Worm (Caenorhabditis elegans) whole organism, L2 larva: Measurements from ENCODE around the gene tag-51.

Experiments
- C34F6.9 ChIP-seq: fragments of 150-350 bp; optimal IDR thresholded peaks from 2 replicates; lab custom pipeline; 2014; ENCODE audit warnings: missing biosample characterization, missing genetic modification characterization
- F13H6.1 ChIP-seq: sonication (generic microtip); optimal IDR thresholded peaks from 2 replicates; lab custom pipeline; 2016; ENCODE audit warnings: missing genetic modification characterization, missing compliant biosample characterization
- R02D3.7 ChIP-seq: fragments of 150-350 bp; optimal IDR thresholded peaks from 2 replicates; lab custom pipeline; 2014; ENCODE audit warnings: missing biosample characterization, missing genetic modification characterization
- Y55F3AM.14 ChIP-seq: fragments of 200-800 bp; sonication (Bioruptor generic); optimal IDR thresholded peaks from 2 replicates; lab custom pipeline; 2018; ENCODE audit warnings: mild to moderate bottlenecking, missing genetic modification characterization, missing compliant biosample characterization
- ZK546.5 ChIP-seq: sonication (generic microtip); optimal IDR thresholded peaks from 2 replicates; lab custom pipeline; 2017; ENCODE audit warnings: missing biosample characterization, missing genetic modification characterization
- alr-1 ChIP-seq: fragments of 150-350 bp; optimal IDR thresholded peaks from 2 replicates; lab custom pipeline; 2014; ENCODE audit warnings: missing biosample characterization, missing genetic modification characterization
- aly-2 ChIP-seq: fragments of 150-350 bp; optimal IDR thresholded peaks from 2 replicates; lab custom pipeline; 2014; ENCODE audit warnings: missing biosample characterization, missing genetic modification characterization
- ama-1 ChIP-seq: fragments of 150-350 bp; optimal IDR thresholded peaks from 2 replicates; lab custom pipeline; 2018; ENCODE audit warnings: inconsistent platforms
- blmp-1 ChIP-seq: sonication (generic microtip); optimal IDR thresholded peaks from 2 replicates; lab custom pipeline; 2017; ENCODE audit warnings: missing genetic modification characterization, mild to moderate bottlenecking, missing compliant biosample characterization, antibody characterized with exemption, moderate library complexity; ENCODE audit not compliant: insufficient read depth
- crh-2 ChIP-seq: sonication (generic microtip); optimal IDR thresholded peaks from 2 replicates; lab custom pipeline; 2017; ENCODE audit warnings: missing biosample characterization, missing genetic modification characterization
- dmd-4 ChIP-seq: sonication (generic microtip); optimal IDR thresholded peaks from 2 replicates; lab custom pipeline; 2017; ENCODE audit warnings: missing biosample characterization, missing genetic modification characterization
- elt-1 ChIP-seq: fragments of 150-350 bp; optimal IDR thresholded peaks from 2 replicates; lab custom pipeline; 2014; ENCODE audit warnings: missing biosample characterization, missing genetic modification characterization
- fos-1 ChIP-seq: fragments of 150-350 bp; optimal IDR thresholded peaks from 2 replicates; lab custom pipeline; 2014; ENCODE audit warnings: missing biosample characterization, missing genetic modification characterization
- gmeb-1 ChIP-seq: fragments of 150-350 bp; optimal IDR thresholded peaks from 2 replicates; lab custom pipeline; 2014; ENCODE audit warnings: missing biosample characterization, missing genetic modification characterization
- lin-11 ChIP-seq: fragments of 150-350 bp; sonication (generic microtip); optimal IDR thresholded peaks from 2 replicates; lab custom pipeline; 2014; ENCODE audit warnings: missing biosample characterization, missing genetic modification characterization, inconsistent platforms, mixed read lengths
- lin-13 ChIP-seq: fragments of 150-350 bp; optimal IDR thresholded peaks from 2 replicates; lab custom pipeline; 2014; ENCODE audit warnings: missing biosample characterization, missing genetic modification reagents, missing genetic modification characterization
- lin-39 ChIP-seq: fragments of 150-350 bp; optimal IDR thresholded peaks from 2 replicates; lab custom pipeline; 2014; ENCODE audit warnings: missing biosample characterization, missing genetic modification reagents, missing genetic modification characterization
- lsy-2 ChIP-seq, 2 experiments: fragments of 150-350 bp in 1 of 2; sonication (generic microtip) in 1 of 2; optimal IDR thresholded peaks; 2 replicates each; lab custom pipeline; 2014 to 2017; ENCODE audit warnings: missing biosample characterization in 2 of 2, missing genetic modification characterization in 2 of 2
- mbf-1 ChIP-seq: sonication (generic microtip); optimal IDR thresholded peaks from 2 replicates; lab custom pipeline; 2017; ENCODE audit warnings: missing biosample characterization, missing genetic modification characterization
- mdl-1 ChIP-seq, 2 experiments: fragments of 150-350 bp in 1 of 2; sonication (generic microtip) in 1 of 2; optimal IDR thresholded peaks; 2 replicates each; lab custom pipeline; 2017; ENCODE audit warnings: missing biosample characterization in 2 of 2, missing genetic modification characterization in 2 of 2
- nhr-11 ChIP-seq: fragments of 150-350 bp; optimal IDR thresholded peaks from 2 replicates; lab custom pipeline; 2014; ENCODE audit warnings: missing biosample characterization, missing genetic modification characterization
- nhr-129 ChIP-seq: fragments of 150-350 bp; optimal IDR thresholded peaks from 2 replicates; lab custom pipeline; 2014; ENCODE audit warnings: missing biosample characterization, missing genetic modification characterization
- nhr-21 ChIP-seq: fragments of 150-350 bp; optimal IDR thresholded peaks from 2 replicates; lab custom pipeline; 2014; ENCODE audit warnings: missing biosample characterization, missing genetic modification characterization
- nhr-23 ChIP-seq: fragments of 150-350 bp; optimal IDR thresholded peaks from 2 replicates; lab custom pipeline; 2014; ENCODE audit warnings: missing biosample characterization, missing genetic modification reagents, missing genetic modification characterization
- nhr-237 ChIP-seq: fragments of 150-350 bp; optimal IDR thresholded peaks from 2 replicates; lab custom pipeline; 2014; ENCODE audit warnings: missing biosample characterization, missing genetic modification characterization
- nhr-25 ChIP-seq: fragments of 150-350 bp; sonication (generic microtip); optimal IDR thresholded peaks from 3 replicates; lab custom pipeline; 2014; ENCODE audit warnings: missing biosample characterization, missing genetic modification characterization
- nhr-6 ChIP-seq: fragments of 150-350 bp; optimal IDR thresholded peaks from 2 replicates; lab custom pipeline; 2014; ENCODE audit warnings: missing biosample characterization, missing genetic modification characterization
- peb-1 ChIP-seq: fragments of 150-350 bp; optimal IDR thresholded peaks from 2 replicates; lab custom pipeline; 2014; ENCODE audit warnings: missing biosample characterization, missing genetic modification characterization
- skn-1 ChIP-seq: sonication (generic microtip); optimal IDR thresholded peaks from 2 replicates; lab custom pipeline; 2017; ENCODE audit warnings: missing biosample characterization, missing genetic modification characterization
- sma-3 ChIP-seq: sonication (generic microtip); optimal IDR thresholded peaks from 2 replicates; lab custom pipeline; 2016; ENCODE audit warnings: missing genetic modification reagents, missing genetic modification characterization, missing compliant biosample characterization
- sma-9 ChIP-seq, 2 experiments: fragments of 150-350 bp in 1 of 2; sonication (generic microtip) in 1 of 2; optimal IDR thresholded peaks; 2 replicates each; lab custom pipeline; 2014 to 2016; ENCODE audit warnings: missing genetic modification characterization in 2 of 2, mild to moderate bottlenecking in 1 of 2, missing biosample characterization in 1 of 2, missing compliant biosample characterization in 1 of 2, missing genetic modification reagents in 1 of 2, moderate library complexity in 1 of 2
- unc-39 ChIP-seq: fragments of 150-350 bp; optimal IDR thresholded peaks from 2 replicates; lab custom pipeline; 2014; ENCODE audit warnings: missing biosample characterization, missing genetic modification characterization
- unc-55 ChIP-seq: fragments of 150-350 bp; sonication (generic microtip); optimal IDR thresholded peaks from 3 replicates; lab custom pipeline; 2014; ENCODE audit warnings: missing biosample characterization, missing genetic modification reagents, missing genetic modification characterization
- unc-62 ChIP-seq: fragments of 150-350 bp; optimal IDR thresholded peaks from 2 replicates; lab custom pipeline; 2014; ENCODE audit warnings: missing biosample characterization, missing genetic modification reagents, missing genetic modification characterization
- zag-1 ChIP-seq: fragments of 150-350 bp; optimal IDR thresholded peaks from 2 replicates; lab custom pipeline; 2014; ENCODE audit warnings: missing biosample characterization, missing genetic modification characterization
- ztf-11 ChIP-seq: sonication (generic microtip); optimal IDR thresholded peaks from 2 replicates; lab custom pipeline; 2017; ENCODE audit warnings: missing biosample characterization, missing genetic modification characterization
- ztf-4 ChIP-seq: fragments of 150-350 bp; optimal IDR thresholded peaks from 2 replicates; lab custom pipeline; 2014; ENCODE audit warnings: missing biosample characterization, missing genetic modification characterization

tag-51 gene

ce11 chrIII:844577-844976 lies 9.4 kb upstream of the tag-51 start:
- peak; percentile 48 for TF ChIP-seq nhr-129
- TF ChIP-seq Y55F3AM.14 (GFP tag; lab: Kevin White, UChicago), result no peak
- TF ChIP-seq C34F6.9 (tag; lab: Kevin White, UChicago), result peak; percentile 2
- no peak for TF ChIP-seq lin-13 (GFP tag; lab: Kevin White, UChicago)
- peak; percentile 5 for TF ChIP-seq unc-55 (GFP tag; lab: Kevin White, UChicago)
- TF ChIP-seq skn-1 (tag; lab: Kevin White, UChicago), result no peak

- TF ChIP-seq nhr-11 (tag; lab: Kevin White, UChicago), result no peak
- TF ChIP-seq skn-1 (tag; lab: Kevin White, UChicago), result no peak
- TF ChIP-seq crh-2 (tag; lab: Kevin White, UChicago), result peak; percentile 73
- TF ChIP-seq zag-1 (tag; lab: Kevin White, UChicago), result no peak
- no peak for TF ChIP-seq unc-62
- TF ChIP-seq mbf-1, result no peak
- peak; percentile 13 to 66 for TF ChIP-seq lsy-2 (tag; optimal IDR thresholded peaks at IDR 0.05; lab: Kevin White, UChicago)
- TF ChIP-seq F13H6.1, result peak; percentile 2
- TF ChIP-seq fos-1 (tag; lab: Kevin White, UChicago), result peak; percentile 47
- peak; percentile 42 for TF ChIP-seq blmp-1 (tag; lab: Kevin White, UChicago)
- no peak for TF ChIP-seq lin-11 (tag; lab: Kevin White, UChicago)
- no peak for TF ChIP-seq peb-1 (tag; lab: Kevin White, UChicago)
- TF ChIP-seq mdl-1 (tag; optimal IDR thresholded peaks at IDR 0.05; lab: Kevin White, UChicago), result peak in 1 of 2 experiments; percentile 51
- TF ChIP-seq unc-55 (GFP tag; lab: Kevin White, UChicago), result peak; percentile 87
- TF ChIP-seq ztf-11 (tag; lab: Kevin White, UChicago), result no peak
- no peak for TF ChIP-seq ztf-4 (tag; lab: Kevin White, UChicago)
- TF ChIP-seq nhr-129, result peak; percentile 66
- no peak for TF ChIP-seq ama-1
- TF ChIP-seq nhr-237 (tag; lab: Kevin White, UChicago), result no peak
- peak; percentile 83 for TF ChIP-seq sma-9 (GFP tag; optimal IDR thresholded peaks at IDR 0.05; lab: Kevin White, UChicago)
- TF ChIP-seq sma-9 (tag; optimal IDR thresholded peaks at IDR 0.05; lab: Kevin White, UChicago), result no peak
- no peak for TF ChIP-seq lin-39 (tag; lab: Kevin White, UChicago)
- no peak for TF ChIP-seq dmd-4 (tag; lab: Kevin White, UChicago)
- TF ChIP-seq nhr-21 (tag; lab: Kevin White, UChicago), result peak; percentile 92
- TF ChIP-seq gmeb-1, result peak; percentile 93
- no peak for TF ChIP-seq alr-1 (tag; lab: Kevin White, UChicago)
- TF ChIP-seq C34F6.9 (tag; lab: Kevin White, UChicago), result peak; percentile 50
- peak; percentile 69 for TF ChIP-seq nhr-25
- no peak for TF ChIP-seq nhr-6 (tag; lab: Kevin White, UChicago)
- TF ChIP-seq R02D3.7 (tag; lab: Kevin White, UChicago), result no peak
- TF ChIP-seq unc-39 (tag; lab: Kevin White, UChicago), result no peak
- no peak for TF ChIP-seq nhr-23 (tag; lab: Kevin White, UChicago)
- TF ChIP-seq sma-3 (GFP tag; lab: Kevin White, UChicago), result peak; percentile 36
- TF ChIP-seq elt-1, result no peak
Measured at ce11 chrIII:845485-845884, 8.5 kb upstream of the tag-51 start, which contains the start of gene K02F3.2. Gene K02F3.2, plus strand, starts transcription at chrIII:845841.

ce11 chrIII:852296-852695 lies 1.7 kb upstream of the tag-51 start, which contains the start of gene moma-1:
Gene moma-1, minus strand, starts transcription at chrIII:852396.
- TF ChIP-seq skn-1 (tag; lab: Kevin White, UChicago) (no peak), lin-13 (GFP tag; lab: Kevin White, UChicago) (no peak), mdl-1 (tag; optimal IDR thresholded peaks at IDR 0.05; lab: Kevin White, UChicago) (no peak), sma-9 (GFP tag; optimal IDR thresholded peaks at IDR 0.05; lab: Kevin White, UChicago) (no peak), sma-9 (tag; optimal IDR thresholded peaks at IDR 0.05; lab: Kevin White, UChicago) (no peak)
- TF ChIP-seq, all 48 proteins: peak for 0

- TF ChIP-seq nhr-129, result no peak
- TF ChIP-seq ZK546.5 (tag; lab: Kevin White, UChicago), result no peak
- TF ChIP-seq C34F6.9 (tag; lab: Kevin White, UChicago), result no peak
- no peak for TF ChIP-seq R02D3.7 (tag; lab: Kevin White, UChicago)
- no peak for TF ChIP-seq Y55F3AM.14 (GFP tag; lab: Kevin White, UChicago)
- no peak for TF ChIP-seq nhr-11 (tag; lab: Kevin White, UChicago)
- TF ChIP-seq dmd-4 (tag; lab: Kevin White, UChicago), result no peak
- TF ChIP-seq aly-2 (tag; lab: Kevin White, UChicago), result no peak
- TF ChIP-seq lsy-2 (tag; optimal IDR thresholded peaks at IDR 0.05; lab: Kevin White, UChicago), result no peak
- no peak for TF ChIP-seq lin-13 (GFP tag; lab: Kevin White, UChicago)
- TF ChIP-seq, all 48 proteins: peak for 0
Measured at ce11 chrIII:853414-853813, 607 bp upstream of the tag-51 start.
